Fruit fly (Drosophila melanogaster) whole organism, embryonic: ENCODE results near the gene CG4783.

Source experiments
- CG13424 ChIP-seq: fragments of 200-800 bp; sonication (Bioruptor generic); optimal IDR thresholded peaks from 2 replicates; lab custom pipeline; 2019; ENCODE audit warnings: missing biosample characterization, mild to moderate bottlenecking, missing genetic modification characterization, moderate library complexity
- CG32767 ChIP-seq: fragments of 200-800 bp; sonication (Bioruptor generic); IDR thresholded peaks from 2 replicates; pipeline ENCODE4 v1.3.6; 2022; ENCODE audit warnings: missing biosample characterization, missing genetic modification characterization
- CG6272 ChIP-seq: fragments of 200-800 bp; sonication (Bioruptor generic); IDR thresholded peaks from 2 replicates; pipeline ENCODE4 v1.3.6; 2022; ENCODE audit warnings: missing biosample characterization, missing genetic modification characterization
- Hey ChIP-seq: fragments of 200-800 bp; sonication (Bioruptor generic); optimal IDR thresholded peaks from 3 replicates; lab custom pipeline; 2018; ENCODE audit warnings: missing biosample characterization, mild to moderate bottlenecking, missing genetic modification characterization
- NC2α ChIP-seq: fragments of 200-800 bp; sonication (Bioruptor generic); optimal IDR thresholded peaks from 2 replicates; lab custom pipeline; 2016; ENCODE audit warnings: missing biosample characterization, missing genetic modification characterization
- Sin3A ChIP-seq: fragments of >200 bp; optimal IDR thresholded peaks from 2 replicates; lab custom pipeline; 2018
- fd102C ChIP-seq: fragments of 200-800 bp; sonication (Bioruptor generic); optimal IDR thresholded peaks from 2 replicates; lab custom pipeline; 2018; ENCODE audit warnings: missing biosample characterization, mild to moderate bottlenecking, missing genetic modification characterization, moderate library complexity
- peb ChIP-seq: fragments of 200-800 bp; sonication (Bioruptor generic); IDR thresholded peaks from 2 replicates; pipeline ENCODE4 v1.3.6; 2022; ENCODE audit warnings: missing biosample characterization, missing genetic modification characterization

DNA sequence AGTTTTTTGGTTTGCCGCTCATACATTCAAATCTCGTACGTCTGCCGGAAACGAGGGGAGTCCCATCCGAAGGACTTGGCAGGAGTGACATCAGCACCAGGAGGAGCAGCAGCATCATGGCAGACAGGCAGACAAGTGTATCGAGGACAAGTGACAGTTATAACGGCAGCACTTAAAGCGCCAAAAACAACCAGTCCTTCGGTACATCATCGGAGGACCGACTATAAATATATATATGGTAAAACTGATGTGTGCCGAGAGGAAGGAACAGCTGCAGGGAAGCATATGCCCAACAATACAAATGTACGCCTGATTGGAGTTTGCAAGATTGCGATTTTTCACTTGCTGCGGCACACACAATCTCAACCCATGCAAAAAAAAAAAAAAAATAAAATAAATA lies 20.5 kb downstream of the CG4783 start:
- TF ChIP-seq fd102C (GFP tag; lab: Kevin White, UChicago) (no peak), CG13424 (tag; lab: Kevin White, UChicago) (no peak), peb (no peak), CG6272 (GFP tag; lab: Robert Waterston, UW) (no peak), NC2α (no peak), CG32767 (GFP tag; lab: Robert Waterston, UW) (no peak), Hey (tag; lab: Kevin White, UChicago) (no peak), Sin3A (lab: Kevin White, UChicago) (no peak)
